Worm (Caenorhabditis elegans): ENCODE data around the gene F56D6.6.

The F56D6.6 gene

DNA sequence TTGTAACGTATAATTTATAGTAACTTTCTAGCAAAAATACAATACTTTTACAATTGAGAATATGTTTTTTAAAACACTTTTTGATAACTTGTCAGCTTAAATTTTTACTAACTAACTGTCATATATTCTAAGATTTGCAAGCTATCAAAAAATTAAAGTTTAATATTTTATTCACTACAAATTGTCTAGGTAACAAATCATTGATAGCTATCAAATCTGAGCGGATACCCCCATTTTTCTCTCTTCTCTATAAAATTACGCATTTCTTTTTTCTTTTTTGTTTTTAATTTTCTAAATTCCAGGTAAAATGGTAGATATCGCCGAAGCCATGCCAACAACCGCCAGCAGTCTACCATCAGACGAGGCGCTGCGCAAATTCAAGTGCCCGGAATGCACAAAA, 47.5 kb upstream of the F56D6.6 start, which contains the start of gene zag-1:
Gene zag-1 (plus strand): TSS at position 301 of the 400 bp plus-strand sequence.
- TF ChIP-seq daf-12 (tag; optimal IDR thresholded peaks at IDR 0.05) (no peak), D1046.2 (GFP tag; IDR thresholded peaks at IDR 0.05) (no peak), fos-1 (tag; optimal IDR thresholded peaks at IDR 0.05) (peak; percentile 61), nhr-48 (tag; optimal IDR thresholded peaks at IDR 0.05) (no peak), gei-8 (GFP tag; optimal IDR thresholded peaks at IDR 0.05) (no peak)

ce11 chrIV:3856190-3856589, 46.9 kb upstream of the F56D6.6 start:
- TF ChIP-seq set-16 (GFP tag; IDR thresholded peaks at IDR 0.05): peak; percentile 25; the same call in 1 of the 2 replicates
- no peak for TF ChIP-seq dmd-6 (GFP tag; IDR thresholded peaks at IDR 0.05)

- no peak for TF ChIP-seq hmg-1.1 (GFP tag; IDR thresholded peaks at IDR 0.05)
- TF ChIP-seq unc-62 (GFP tag; optimal IDR thresholded peaks at IDR 0.05 in 1 of 2): peak in 1 of 2 experiments; percentile 95
- TF ChIP-seq unc-62 (tag; optimal IDR thresholded peaks at IDR 0.05): no peak
Observed at ce11 chrIV:3857999-3858552, 45.0 kb upstream of the F56D6.6 start.

ce11 chrIV:3859552-3859951, 43.5 kb upstream of the F56D6.6 start:
- TF ChIP-seq nhr-102 (tag; optimal IDR thresholded peaks at IDR 0.05) (no peak), lir-3 (tag; optimal IDR thresholded peaks at IDR 0.05) (no peak), egl-27 (tag; optimal IDR thresholded peaks at IDR 0.05) (no peak), spr-1 (tag; optimal IDR thresholded peaks at IDR 0.05) (no peak), set-16 (GFP tag; IDR thresholded peaks at IDR 0.05) (peak; percentile 70; the same call in 1 of the 2 replicates)

DNA sequence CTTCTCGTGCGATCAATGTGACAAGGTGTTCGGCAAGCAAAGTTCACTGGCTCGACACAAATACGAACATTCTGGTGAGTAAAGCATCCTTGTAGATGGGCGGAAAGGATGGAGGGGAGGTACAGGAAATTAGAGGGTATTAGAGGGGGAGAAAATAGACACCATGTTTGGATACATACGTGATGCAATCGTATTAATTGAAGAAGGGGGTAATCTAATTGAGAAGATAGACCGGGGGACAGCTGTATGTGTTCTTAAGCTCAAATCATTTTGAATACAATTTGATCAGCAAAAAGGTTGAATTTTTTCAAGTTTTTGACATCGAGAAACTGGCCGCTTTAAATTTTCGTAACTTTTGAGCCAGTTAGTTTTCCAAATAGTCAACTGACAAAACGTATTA, 42.6 kb upstream of the F56D6.6 start:
- TF ChIP-seq hmg-1.1 (GFP tag; IDR thresholded peaks at IDR 0.05) (no peak), daf-16 (GFP tag; optimal IDR thresholded peaks at IDR 0.05) (no peak), daf-16 (tag; optimal IDR thresholded peaks at IDR 0.05) (no peak), mxl-2 (GFP tag; conservative IDR thresholded peaks at IDR 0.05) (no peak), dmd-8 (GFP tag; IDR thresholded peaks at IDR 0.05) (no peak), mdt-29 (GFP tag; IDR thresholded peaks at IDR 0.05) (no peak), mdl-1 (tag; optimal IDR thresholded peaks at IDR 0.05) (no peak), Y105C5A.15 (GFP tag; IDR thresholded peaks at IDR 0.05) (no peak), nhr-41 (GFP tag; IDR thresholded peaks at IDR 0.05) (no peak), T20F7.1 (GFP tag; optimal IDR thresholded peaks at IDR 0.05) (no peak), unc-62 (GFP tag; optimal IDR thresholded peaks at IDR 0.05 in 1 of 2) (no peak), unc-62 (tag; optimal IDR thresholded peaks at IDR 0.05) (no peak), Y48G9A.11 (GFP tag; IDR thresholded peaks at IDR 0.05) (no peak), ztf-7 (tag; optimal IDR thresholded peaks at IDR 0.05) (no peak), lsy-2 (tag; optimal IDR thresholded peaks at IDR 0.05) (no peak), madf-9 (GFP tag; conservative IDR thresholded peaks at IDR 0.05) (no peak), ceh-28 (tag; optimal IDR thresholded peaks at IDR 0.05) (no peak), egl-27 (tag; optimal IDR thresholded peaks at IDR 0.05) (no peak)

- TF ChIP-seq unc-62 (GFP tag; optimal IDR thresholded peaks at IDR 0.05 in 1 of 2) (no peak), unc-62 (tag; optimal IDR thresholded peaks at IDR 0.05) (no peak), lir-3 (tag; optimal IDR thresholded peaks at IDR 0.05) (no peak), aha-1 (tag) (peak; percentile 90)
Observed at ce11 chrIV:3862948-3863347, 40.1 kb upstream of the F56D6.6 start.

ce11 chrIV:3864944-3865343, 38.1 kb upstream of the F56D6.6 start, which contains the start of gene aat-8:
TSS of gene aat-8 (minus strand) at chrIV:3865044.
- TF ChIP-seq nhr-48 (tag; optimal IDR thresholded peaks at IDR 0.05) (no peak), aha-1 (tag) (peak; percentile 0), set-16 (GFP tag; IDR thresholded peaks at IDR 0.05) (no peak)

All from whole organism, L4 larva.